Fruit fly (Drosophila melanogaster): ENCODE results near the gene CG8086.
A peak's percentile ranks its signal among the peaks of the same experiment; 100 is the strongest.

Gene CG8086

dm6 chr2L:8229628-8230027, 27.7 kb downstream of the CG8086 start (continued):
- TF ChIP-seq CG11294 (GFP tag; IDR thresholded peaks at IDR 0.05): peak; percentile 68; the same call in 1 of the 2 replicates
- no peak for TF ChIP-seq dac (GFP tag; optimal IDR thresholded peaks at IDR 0.05)
- peak; percentile 46 for TF ChIP-seq CG34406 (GFP tag; optimal IDR thresholded peaks at IDR 0.05)
- TF ChIP-seq fd59A (GFP tag; optimal IDR thresholded peaks at IDR 0.05): peak; percentile 23
- TF ChIP-seq Ets96B (tag; optimal IDR thresholded peaks at IDR 0.05): peak; percentile 59
- no peak for TF ChIP-seq CG16779 (tag; optimal IDR thresholded peaks at IDR 0.05)
- peak; percentile 61 for TF ChIP-seq OdsH (GFP tag; optimal IDR thresholded peaks at IDR 0.05)
- peak; percentile 32 for TF ChIP-seq CG32006 (GFP tag; optimal IDR thresholded peaks at IDR 0.05)
- peak; percentile 84 for TF ChIP-seq Gug (GFP tag; IDR thresholded peaks at IDR 0.05)
- peak; percentile 87 for TF ChIP-seq CG6163 (GFP tag; IDR thresholded peaks at IDR 0.05)
- TF ChIP-seq eg (GFP tag; IDR thresholded peaks at IDR 0.05): peak; percentile 90
- TF ChIP-seq topi (GFP tag; optimal IDR thresholded peaks at IDR 0.05): peak; percentile 83
- TF ChIP-seq acj6 (GFP tag; optimal IDR thresholded peaks at IDR 0.05): peak; percentile 31
- no peak for TF ChIP-seq CG7368 (GFP tag; optimal IDR thresholded peaks at IDR 0.05)
- peak; percentile 71 for TF ChIP-seq CG3919 (GFP tag; optimal IDR thresholded peaks at IDR 0.05)
- TF ChIP-seq CG8632 (GFP tag; optimal IDR thresholded peaks at IDR 0.05): peak; percentile 52
- TF ChIP-seq Smox (GFP tag; optimal IDR thresholded peaks at IDR 0.05): no peak
- peak; percentile 92 for TF ChIP-seq Eip78C (GFP tag)
- peak; percentile 77 for TF ChIP-seq Met (GFP tag; optimal IDR thresholded peaks at IDR 0.05)
- TF ChIP-seq CG8119 (GFP tag; IDR thresholded peaks at IDR 0.05): peak; percentile 65
- TF ChIP-seq CG10631 (GFP tag; optimal IDR thresholded peaks at IDR 0.05): peak; percentile 32
- peak; percentile 16 for TF ChIP-seq CG1621 (tag; optimal IDR thresholded peaks at IDR 0.05)
- peak; percentile 51 to 79 for TF ChIP-seq ss (GFP tag; optimal IDR thresholded peaks at IDR 0.05)
- TF ChIP-seq Hr39 (GFP tag; optimal IDR thresholded peaks at IDR 0.05): peak; percentile 69
- peak; percentile 66 for TF ChIP-seq CG3032 (tag; optimal IDR thresholded peaks at IDR 0.05)
- TF ChIP-seq esn (GFP tag; optimal IDR thresholded peaks at IDR 0.05): peak; percentile 73
- peak; percentile 49 for TF ChIP-seq Hr4 (GFP tag; optimal IDR thresholded peaks at IDR 0.05)
- no peak for TF ChIP-seq spab (GFP tag; optimal IDR thresholded peaks at IDR 0.05)
- peak; percentile 61 for TF ChIP-seq lz (GFP tag; optimal IDR thresholded peaks at IDR 0.05)
- TF ChIP-seq fkh (GFP tag; optimal IDR thresholded peaks at IDR 0.05): no peak
- peak; percentile 73 for TF ChIP-seq CG15336 (GFP tag; IDR thresholded peaks at IDR 0.05)
- TF ChIP-seq CG31627 (GFP tag; optimal IDR thresholded peaks at IDR 0.05): peak; percentile 67

dm6 chr2L:8229134-8229533, 28.2 kb downstream of the CG8086 start:
- TF ChIP-seq CG8119 (GFP tag; IDR thresholded peaks at IDR 0.05) (peak; percentile 18; the same call in 2 of the 3 replicates), CG11902 (GFP tag; optimal IDR thresholded peaks at IDR 0.05) (no peak), fd59A (GFP tag; optimal IDR thresholded peaks at IDR 0.05) (no peak), dsx (GFP tag; optimal IDR thresholded peaks at IDR 0.05; ENCODE audit: poor library complexity, severe bottlenecking) (peak; percentile 2), dac (GFP tag; optimal IDR thresholded peaks at IDR 0.05) (peak; percentile 35), Lpt (GFP tag; optimal IDR thresholded peaks at IDR 0.05) (no peak), CG4318 (GFP tag; optimal IDR thresholded peaks at IDR 0.05) (peak; percentile 47), CG32006 (GFP tag; optimal IDR thresholded peaks at IDR 0.05) (peak; percentile 64), CG7368 (GFP tag; optimal IDR thresholded peaks at IDR 0.05) (no peak), CG16779 (tag; optimal IDR thresholded peaks at IDR 0.05) (peak; percentile 26), salr (GFP tag; optimal IDR thresholded peaks at IDR 0.05) (peak in 1 of 2 experiments; percentile 2), CG1621 (tag; optimal IDR thresholded peaks at IDR 0.05) (no peak), eg (GFP tag; IDR thresholded peaks at IDR 0.05) (peak; percentile 78), CG15336 (GFP tag; IDR thresholded peaks at IDR 0.05) (peak; percentile 68), Sox14 (GFP tag; optimal IDR thresholded peaks at IDR 0.05) (no peak), fkh (GFP tag; optimal IDR thresholded peaks at IDR 0.05) (peak; percentile 47), CG11294 (GFP tag; IDR thresholded peaks at IDR 0.05) (peak; percentile 63), Met (GFP tag; optimal IDR thresholded peaks at IDR 0.05) (no peak), CG6808 (GFP tag; optimal IDR thresholded peaks at IDR 0.05) (no peak), Gug (GFP tag; IDR thresholded peaks at IDR 0.05) (peak; percentile 72), CG6163 (GFP tag; IDR thresholded peaks at IDR 0.05) (peak; percentile 75), Hr4 (GFP tag; optimal IDR thresholded peaks at IDR 0.05) (peak; percentile 66)

All from whole organism, prepupa.